Worm (Caenorhabditis elegans) whole organism, L4/young adult: Measurements from ENCODE around the gene C49F8.3.

ENCODE experiments used
- W03F9.2 ChIP-seq: fragments of 150-350 bp; optimal IDR thresholded peaks from 2 replicates; lab custom pipeline; 2014; ENCODE audit warnings: missing biosample characterization, missing genetic modification characterization
- dao-5 ChIP-seq: sonication (generic microtip); optimal IDR thresholded peaks from 2 replicates; lab custom pipeline; 2016; ENCODE audit warnings: missing genotype, missing genetic modification characterization, moderate library complexity, missing compliant biosample characterization
- him-1 ChIP-seq: sonication (generic microtip); optimal IDR thresholded peaks from 2 replicates; lab custom pipeline; 2016; ENCODE audit warnings: missing genotype, missing genetic modification reagents, missing genetic modification characterization, missing compliant biosample characterization

The C49F8.3 gene

ce11 chrX:13364897-13365296, 22.4 kb downstream of the C49F8.3 start, which contains the start of gene C49F8.1:
TSS of gene C49F8.1 (minus strand) at chrX:13364997.
- no peak for TF ChIP-seq dao-5 (tag; lab: Kevin White, UChicago)
- TF ChIP-seq W03F9.2: no peak
- TF ChIP-seq him-1 (tag; lab: Kevin White, UChicago): no peak

DNA sequence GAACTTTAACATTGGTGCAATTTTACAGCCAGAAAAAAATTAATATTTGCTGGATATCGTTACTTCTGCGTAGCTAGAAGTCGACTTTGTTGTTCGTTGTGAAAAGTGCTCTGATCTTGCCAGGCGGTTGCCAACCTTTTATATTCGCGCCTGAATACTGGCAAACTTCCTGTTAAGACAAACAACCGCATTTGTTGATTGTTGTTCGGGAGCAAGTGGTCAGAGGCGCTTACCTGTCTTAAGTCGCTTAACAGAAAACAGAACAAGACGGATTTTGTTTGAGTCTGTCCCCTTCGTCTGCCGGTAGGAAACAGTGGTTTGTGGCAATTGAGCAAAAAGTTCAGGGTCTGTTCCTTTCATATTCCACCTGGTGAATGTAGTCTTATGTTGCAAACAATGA, 24.9 kb downstream of the C49F8.3 start, which contains the start of gene C49F8.15:
Gene C49F8.15 (minus strand): TSS at position 101 of the 400 bp plus-strand sequence.
- TF ChIP-seq dao-5 (tag; lab: Kevin White, UChicago) (no peak), W03F9.2 (no peak), him-1 (tag; lab: Kevin White, UChicago) (no peak)

DNA sequence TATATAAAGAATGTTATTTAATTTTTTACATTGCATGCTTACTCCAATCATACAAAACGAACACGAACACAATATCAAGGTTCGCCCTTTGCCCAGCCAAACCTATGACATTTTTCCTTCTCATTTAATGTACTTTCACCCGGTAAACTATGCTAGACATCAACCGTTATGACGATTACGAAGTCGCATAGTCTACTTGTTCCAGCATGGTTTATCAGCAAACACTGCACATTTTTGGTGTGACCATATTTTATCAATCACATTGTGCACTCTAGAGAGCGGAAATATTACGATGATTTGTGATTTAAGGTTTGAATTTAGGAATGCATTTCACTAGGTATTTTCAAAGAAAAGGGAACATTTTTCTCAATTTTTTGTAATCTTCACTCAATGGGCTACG, 26.7 kb downstream of the C49F8.3 start:
- TF ChIP-seq him-1 (tag; lab: Kevin White, UChicago): no peak
- no peak for TF ChIP-seq W03F9.2
- no peak for TF ChIP-seq dao-5 (tag; lab: Kevin White, UChicago)

- TF ChIP-seq W03F9.2 (no peak), him-1 (tag; lab: Kevin White, UChicago) (no peak), dao-5 (tag; lab: Kevin White, UChicago) (no peak)
Measured at ce11 chrX:13359800-13360199, 27.5 kb downstream of the C49F8.3 start.

DNA sequence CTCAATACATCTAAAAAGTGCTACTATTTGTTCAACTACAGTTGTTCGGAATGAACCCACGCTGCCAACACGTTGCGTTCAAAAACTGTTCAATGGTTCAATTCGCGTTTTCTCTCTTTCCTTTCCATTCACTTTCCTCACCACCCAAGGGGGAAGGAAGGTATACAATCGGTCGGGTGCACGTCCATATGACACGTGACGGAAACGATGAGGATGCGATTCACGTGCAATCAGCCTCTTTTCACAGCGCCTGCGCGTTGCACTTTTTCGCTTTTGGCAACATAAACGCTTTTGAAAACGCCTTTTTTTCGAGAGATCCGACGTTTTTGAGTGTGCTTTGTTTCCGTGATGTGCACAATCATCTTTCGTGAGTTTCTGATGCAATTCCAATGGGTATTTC, 28.8 kb downstream of the C49F8.3 start:
- no peak for TF ChIP-seq dao-5 (tag; lab: Kevin White, UChicago)
- no peak for TF ChIP-seq W03F9.2
- no peak for TF ChIP-seq him-1 (tag; lab: Kevin White, UChicago)

DNA sequence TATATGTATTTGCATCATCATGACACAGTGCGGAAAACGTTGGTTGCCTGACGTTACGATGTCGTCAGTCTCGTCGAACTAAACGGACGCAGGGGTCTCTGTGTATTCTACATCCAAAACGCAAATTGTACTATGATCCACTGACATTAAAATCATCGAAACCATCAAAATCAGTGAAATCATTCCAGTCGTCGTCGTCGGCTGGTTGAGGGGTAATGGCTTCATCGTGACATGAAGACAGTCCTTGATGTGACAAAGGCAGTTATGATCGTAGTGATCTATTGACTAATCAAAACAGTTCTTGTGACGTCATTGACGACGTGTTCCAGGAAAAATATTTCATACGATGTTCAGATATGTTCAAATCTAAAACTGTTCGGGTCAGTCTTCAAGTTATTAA, 29.7 kb downstream of the C49F8.3 start:
- no peak for TF ChIP-seq him-1 (tag; lab: Kevin White, UChicago)
- no peak for TF ChIP-seq W03F9.2
- no peak for TF ChIP-seq dao-5 (tag; lab: Kevin White, UChicago)

DNA sequence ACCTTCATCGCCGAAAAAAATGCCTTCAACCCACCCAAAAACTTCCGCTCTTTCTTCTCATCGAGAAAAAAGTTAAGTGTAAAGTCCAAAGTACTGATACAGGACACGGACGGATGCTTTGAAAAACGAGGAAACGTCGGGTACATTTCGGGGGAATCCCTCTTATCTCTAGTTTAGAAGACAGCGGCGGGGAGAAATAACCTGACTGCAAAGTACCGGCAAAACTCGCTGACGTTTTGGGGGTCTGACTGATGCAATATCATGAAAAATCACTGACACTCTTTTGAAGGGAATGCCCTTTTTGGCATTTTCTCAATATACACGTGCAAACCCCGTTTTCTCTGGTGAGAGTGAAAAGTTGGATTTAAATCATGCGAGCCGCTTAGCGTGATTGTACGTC, 30.9 kb downstream of the C49F8.3 start:
- TF ChIP-seq dao-5 (tag; lab: Kevin White, UChicago) (no peak), W03F9.2 (peak; percentile 1)

DNA sequence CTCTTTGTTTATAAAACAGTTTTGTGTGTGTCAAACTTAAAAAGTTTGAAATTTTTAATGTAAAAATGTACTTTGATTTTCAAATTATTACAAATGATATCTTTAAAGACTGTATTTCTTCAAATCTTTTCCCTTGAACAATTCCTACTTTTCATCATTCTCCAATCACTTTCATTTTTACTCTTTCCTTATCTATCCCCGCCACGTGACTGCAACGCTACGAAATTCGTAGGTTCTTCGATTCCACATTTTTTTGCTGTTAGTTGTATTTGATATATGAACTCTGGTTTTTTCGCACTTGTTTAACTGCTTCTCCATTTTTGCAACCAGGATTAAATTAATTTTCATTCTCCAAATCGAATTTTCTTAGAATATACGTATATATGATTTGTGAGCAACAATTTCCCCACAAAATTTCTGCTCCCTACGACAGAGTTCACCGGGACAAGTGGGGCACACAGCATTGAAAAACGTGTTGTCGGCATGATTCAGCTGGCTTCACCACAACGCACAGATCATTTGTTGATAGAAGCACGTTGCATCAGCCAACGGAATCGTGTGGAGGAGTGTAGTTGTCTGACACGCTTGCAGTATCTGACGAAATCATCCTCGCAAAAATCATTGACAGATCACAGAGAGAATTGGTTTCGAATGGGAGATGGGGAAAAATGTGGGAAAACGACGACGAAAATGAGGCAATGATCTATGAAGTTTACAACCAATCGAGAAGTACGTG, 32.5 kb downstream of the C49F8.3 start:
- TF ChIP-seq him-1 (tag; lab: Kevin White, UChicago): no peak

DNA sequence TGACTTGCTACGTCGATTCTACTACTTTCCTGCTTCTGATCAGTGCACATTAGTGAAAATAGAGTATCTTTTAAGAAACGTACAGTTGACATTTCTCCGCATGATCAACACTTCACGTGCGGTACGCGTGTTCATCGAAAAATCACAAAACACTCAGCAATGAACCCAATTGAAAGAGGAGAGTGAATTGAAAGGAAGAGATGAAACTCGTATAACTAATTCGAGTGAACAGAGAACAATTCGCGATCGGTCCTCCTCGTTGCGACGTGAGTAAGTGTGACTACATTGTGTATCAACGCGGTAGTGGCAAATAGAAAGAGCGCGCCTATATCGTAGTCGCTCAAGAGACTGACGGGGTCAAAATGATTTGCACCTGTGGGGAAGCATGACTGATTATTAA, 33.8 kb downstream of the C49F8.3 start:
- TF ChIP-seq dao-5 (tag; lab: Kevin White, UChicago) (no peak), W03F9.2 (no peak), him-1 (tag; lab: Kevin White, UChicago) (no peak)

DNA sequence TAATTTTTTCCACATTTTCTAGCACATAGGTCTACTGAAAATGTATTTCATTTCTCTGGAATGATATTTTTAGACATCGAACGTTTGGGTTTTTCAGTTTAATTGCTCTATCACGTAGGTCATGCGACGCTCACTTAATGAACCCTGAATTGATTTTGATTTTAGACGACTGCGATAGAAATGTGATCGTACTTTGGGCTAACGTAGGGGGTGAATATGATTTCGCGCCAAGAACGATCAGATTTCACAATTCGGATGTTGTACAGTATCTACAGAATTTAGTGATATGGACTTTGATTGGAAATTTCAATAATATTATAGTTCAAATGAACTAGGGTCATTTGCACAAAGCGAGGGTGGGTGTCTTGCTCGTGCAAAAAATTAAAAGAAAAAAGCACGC, 35.2 kb downstream of the C49F8.3 start:
- TF ChIP-seq him-1 (tag; lab: Kevin White, UChicago): no peak
- TF ChIP-seq W03F9.2: no peak
- TF ChIP-seq dao-5 (tag; lab: Kevin White, UChicago): no peak

DNA sequence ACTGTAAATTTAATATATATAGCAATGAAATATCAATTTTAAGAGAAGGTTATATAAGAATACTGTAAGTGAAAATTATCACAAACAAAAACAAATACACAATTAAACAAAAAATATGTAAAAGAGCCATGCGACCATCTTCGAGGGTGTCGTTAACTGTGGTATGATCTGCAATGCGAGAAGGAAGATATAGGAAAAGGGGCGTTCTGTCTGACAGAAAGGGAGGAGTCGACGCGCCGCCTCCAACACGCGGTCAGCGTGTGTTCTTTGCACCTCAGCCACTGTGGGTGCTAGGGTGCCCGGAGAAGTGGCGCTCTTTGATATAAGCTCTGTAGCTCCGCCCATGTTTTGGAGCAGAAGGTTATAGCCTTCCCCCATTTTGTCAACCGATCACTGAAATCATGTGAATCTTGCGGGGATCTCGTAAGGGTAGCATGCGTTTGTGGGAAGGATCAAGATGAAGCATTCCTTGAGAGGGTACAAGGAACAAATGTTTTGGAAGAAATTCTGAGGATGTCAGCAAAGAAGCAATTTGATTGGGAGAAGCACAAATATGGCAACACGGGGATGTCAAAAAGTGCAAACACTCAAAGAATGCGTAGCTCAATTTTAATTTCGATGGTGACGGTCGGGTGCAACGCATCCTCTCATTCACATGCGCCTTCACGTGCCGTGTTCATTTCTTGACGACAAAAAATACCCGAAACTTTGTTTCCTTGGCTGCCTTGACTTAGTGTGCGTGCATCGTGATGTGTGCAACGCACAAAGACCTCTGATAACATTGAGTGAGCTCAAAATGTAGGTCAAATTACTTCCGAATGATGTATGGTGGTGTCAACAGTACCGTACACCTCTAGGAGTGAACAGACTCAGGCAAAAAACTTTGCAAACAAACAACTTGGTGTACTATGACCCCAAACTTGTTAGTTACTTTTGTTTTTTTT, 36.3 kb downstream of the C49F8.3 start, which contains the start of gene mxl-3:
Gene mxl-3 (minus strand): TSS at position 1 of the 944 bp plus-strand sequence.
- no peak for TF ChIP-seq dao-5 (tag; lab: Kevin White, UChicago)
- no peak for TF ChIP-seq him-1 (tag; lab: Kevin White, UChicago)
- TF ChIP-seq W03F9.2: no peak

DNA sequence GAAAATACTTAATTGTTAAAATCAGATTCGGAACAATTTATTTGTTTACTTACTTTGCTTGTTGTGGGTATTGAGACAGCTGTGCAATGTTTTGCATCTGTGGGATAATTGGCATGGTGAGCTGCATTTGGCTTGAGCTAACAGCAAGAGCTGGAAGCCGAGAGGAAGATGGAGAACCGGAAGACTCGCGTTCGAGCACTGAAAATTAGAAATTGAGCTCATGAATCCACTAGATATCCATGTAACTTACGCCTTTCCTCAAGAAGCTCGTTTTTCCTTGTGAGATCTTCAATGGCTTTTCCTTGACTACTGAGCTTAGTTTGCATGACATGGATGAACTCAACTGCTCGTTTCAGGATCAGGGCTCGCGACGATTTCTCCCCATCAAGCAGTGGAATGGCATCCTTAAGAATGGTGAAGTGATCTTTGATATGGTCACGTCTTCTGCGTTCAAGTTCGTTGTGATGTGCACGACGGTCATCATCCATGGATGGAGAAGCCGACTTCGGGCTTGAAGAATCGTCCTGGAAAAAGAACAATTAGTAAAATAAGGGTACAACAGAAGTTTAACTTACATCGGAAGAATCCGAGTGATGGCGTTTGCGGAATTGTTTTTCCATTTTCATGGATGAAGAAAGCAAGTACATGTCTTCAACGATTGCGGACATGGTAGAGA, 37.1 kb downstream of the C49F8.3 start:
- TF ChIP-seq him-1 (tag; lab: Kevin White, UChicago) (no peak), W03F9.2 (no peak), dao-5 (tag; lab: Kevin White, UChicago) (no peak)

- TF ChIP-seq dao-5 (tag; lab: Kevin White, UChicago) (no peak), W03F9.2 (no peak), him-1 (tag; lab: Kevin White, UChicago) (no peak)
Measured at ce11 chrX:13349230-13350122, 37.9 kb downstream of the C49F8.3 start.
